Fruit fly (Drosophila melanogaster): Measurements from ENCODE around the gene CG18473.
A peak's percentile ranks its signal among the peaks of the same experiment; 100 is the strongest.

The CG18473 gene

DNA sequence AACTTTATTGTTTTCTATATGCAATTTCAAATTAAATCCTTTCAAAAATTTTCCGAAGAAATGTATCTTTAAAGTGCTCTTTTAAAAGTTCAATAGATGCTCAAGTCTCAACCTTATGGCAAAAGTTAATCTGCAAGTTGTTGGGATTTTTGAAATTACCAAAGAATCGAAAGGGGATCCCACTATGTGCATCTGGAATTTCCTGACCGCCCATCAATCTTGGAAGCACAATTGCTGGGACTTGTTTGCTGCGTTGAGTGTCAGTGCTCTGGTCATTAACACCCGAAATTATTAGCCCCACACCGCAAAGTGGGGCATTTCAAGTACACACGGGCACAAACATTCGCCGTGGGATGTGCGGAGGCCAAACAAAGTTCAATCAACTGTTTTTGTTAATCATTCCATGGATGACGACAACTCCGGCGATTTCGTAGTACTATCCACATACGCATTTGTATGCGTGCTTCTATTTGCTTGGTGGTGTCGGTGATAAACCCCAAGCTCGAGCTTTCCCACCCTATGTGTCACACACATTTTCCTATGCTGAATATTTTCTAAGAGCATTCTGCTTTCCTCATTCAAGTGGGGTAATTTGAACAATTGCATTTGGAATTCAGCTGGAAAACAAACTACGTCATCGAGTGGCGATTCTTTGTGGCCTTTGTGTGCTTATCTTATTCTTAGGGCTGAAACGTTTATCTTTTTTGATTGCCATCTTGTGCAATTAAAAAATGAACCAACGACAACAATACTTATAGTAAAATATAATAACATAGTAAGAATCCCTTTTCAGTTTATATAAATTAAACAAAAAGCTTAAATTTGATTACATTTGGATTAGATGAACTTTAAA lies 25.5 kb upstream of the CG18473 start:
- TF ChIP-seq ovo (GFP tag; optimal IDR thresholded peaks at IDR 0.05) (no peak), toe (GFP tag; optimal IDR thresholded peaks at IDR 0.05) (no peak), pad (GFP tag; optimal IDR thresholded peaks at IDR 0.05) (no peak), cic (GFP tag; optimal IDR thresholded peaks at IDR 0.05) (peak; percentile 8), bab1 (GFP tag; optimal IDR thresholded peaks at IDR 0.05) (no peak), CG33017 (tag; optimal IDR thresholded peaks at IDR 0.05) (no peak), kay (GFP tag; ENCODE audit: borderline replicate concordance) (peak; percentile 28), CG5204 (GFP tag; optimal IDR thresholded peaks at IDR 0.05) (no peak), CG11617 (GFP tag; optimal IDR thresholded peaks at IDR 0.05) (no peak), CG12768 (GFP tag; optimal IDR thresholded peaks at IDR 0.05) (peak; percentile 41), Crg-1 (GFP tag; optimal IDR thresholded peaks at IDR 0.05) (no peak), tj (GFP tag; optimal IDR thresholded peaks at IDR 0.05) (no peak), Hr96 (GFP tag; optimal IDR thresholded peaks at IDR 0.05) (no peak), CG1620 (GFP tag; optimal IDR thresholded peaks at IDR 0.05) (no peak)

DNA sequence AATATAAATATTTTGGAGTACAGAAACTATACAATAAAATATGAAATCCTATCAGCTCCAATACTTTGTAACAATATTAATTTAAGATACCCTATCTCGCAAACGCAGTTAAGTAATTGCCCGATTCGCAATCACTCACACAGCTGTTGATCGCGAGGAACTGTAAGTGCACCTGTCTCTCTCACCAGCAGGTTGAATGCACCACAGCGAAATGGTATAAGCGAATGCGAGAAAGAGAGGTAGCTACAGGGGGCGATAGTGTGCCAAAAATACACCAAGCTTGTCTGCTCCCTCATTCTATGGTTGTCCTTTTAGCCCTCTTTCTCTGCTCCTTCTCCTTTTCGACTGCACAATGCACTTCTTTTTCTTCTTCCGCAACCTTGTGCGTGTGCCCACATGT lies 24.3 kb upstream of the CG18473 start:
- TF ChIP-seq kay (GFP tag; ENCODE audit: borderline replicate concordance) (peak; percentile 89), pad (GFP tag; optimal IDR thresholded peaks at IDR 0.05) (peak; percentile 46), CG33017 (tag; optimal IDR thresholded peaks at IDR 0.05) (no peak)

dm6 chr3R:9339176-9340075 lies 23.7 kb upstream of the CG18473 start:
- no peak for TF ChIP-seq CG14711 (tag; optimal IDR thresholded peaks at IDR 0.05)
- no peak for TF ChIP-seq CG33017 (tag; optimal IDR thresholded peaks at IDR 0.05)
- TF ChIP-seq CG7045 (GFP tag; optimal IDR thresholded peaks at IDR 0.05), result peak; percentile 1
- TF ChIP-seq pad (GFP tag; optimal IDR thresholded peaks at IDR 0.05), result no peak
- TF ChIP-seq kay (GFP tag; ENCODE audit: borderline replicate concordance), result peak; percentile 21
- TF ChIP-seq CG12768 (GFP tag; optimal IDR thresholded peaks at IDR 0.05), result peak; percentile 20
- no peak for TF ChIP-seq CG7101 (tag; optimal IDR thresholded peaks at IDR 0.05)
- TF ChIP-seq toe (GFP tag; optimal IDR thresholded peaks at IDR 0.05), result peak; percentile 8
- peak; percentile 81 for TF ChIP-seq cic (GFP tag; optimal IDR thresholded peaks at IDR 0.05)
- TF ChIP-seq ovo (GFP tag; optimal IDR thresholded peaks at IDR 0.05), result no peak
- peak; percentile 1 for TF ChIP-seq Hr96 (GFP tag; optimal IDR thresholded peaks at IDR 0.05)
- no peak for TF ChIP-seq Clk (GFP tag; optimal IDR thresholded peaks at IDR 0.05)
- TF ChIP-seq CG11617 (GFP tag; optimal IDR thresholded peaks at IDR 0.05), result no peak
- TF ChIP-seq CG5204 (GFP tag; optimal IDR thresholded peaks at IDR 0.05), result no peak
- no peak for TF ChIP-seq CG1620 (GFP tag; optimal IDR thresholded peaks at IDR 0.05)
- TF ChIP-seq cnc (optimal IDR thresholded peaks at IDR 0.05), result no peak
- TF ChIP-seq Mnt (GFP tag; optimal IDR thresholded peaks at IDR 0.05), result peak; percentile 61
- TF ChIP-seq Crg-1 (GFP tag; optimal IDR thresholded peaks at IDR 0.05), result peak; percentile 23
- TF ChIP-seq tj (GFP tag; optimal IDR thresholded peaks at IDR 0.05), result peak; percentile 88
- TF ChIP-seq bab1 (GFP tag; optimal IDR thresholded peaks at IDR 0.05), result peak; percentile 16

DNA sequence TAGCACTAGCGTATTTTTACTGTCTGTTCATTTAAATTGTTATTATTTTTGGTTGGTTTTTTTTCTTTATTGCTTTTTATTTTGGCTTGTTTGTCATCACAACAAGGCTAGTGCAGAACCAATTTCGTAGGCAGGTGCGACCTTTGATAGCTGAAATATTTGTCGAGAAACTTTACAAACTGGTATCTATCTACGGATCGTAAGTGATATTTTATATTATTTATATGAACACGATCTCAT lies 23.1 kb upstream of the CG18473 start, which contains the start of gene drn:
Gene drn (plus strand): TSS at position 141 of the 240 bp plus-strand sequence.
- TF ChIP-seq pad (GFP tag; optimal IDR thresholded peaks at IDR 0.05), result no peak
- no peak for TF ChIP-seq CG7045 (GFP tag; optimal IDR thresholded peaks at IDR 0.05)
- no peak for TF ChIP-seq CG5204 (GFP tag; optimal IDR thresholded peaks at IDR 0.05)
- no peak for TF ChIP-seq Crg-1 (GFP tag; optimal IDR thresholded peaks at IDR 0.05)
- no peak for TF ChIP-seq CG14711 (tag; optimal IDR thresholded peaks at IDR 0.05)
- no peak for TF ChIP-seq cnc (optimal IDR thresholded peaks at IDR 0.05)
- no peak for TF ChIP-seq CG7101 (tag; optimal IDR thresholded peaks at IDR 0.05)

dm6 chr3R:9340425-9341188 lies 22.5 kb upstream of the CG18473 start:
- TF ChIP-seq CG1620 (GFP tag; optimal IDR thresholded peaks at IDR 0.05), result peak; percentile 37
- TF ChIP-seq ovo (GFP tag; optimal IDR thresholded peaks at IDR 0.05), result peak; percentile 14
- TF ChIP-seq CG11617 (GFP tag; optimal IDR thresholded peaks at IDR 0.05), result peak; percentile 92
- peak; percentile 70 for TF ChIP-seq tj (GFP tag; optimal IDR thresholded peaks at IDR 0.05)
- TF ChIP-seq CG33017 (tag; optimal IDR thresholded peaks at IDR 0.05), result peak; percentile 83
- peak; percentile 89 for TF ChIP-seq kay (GFP tag; ENCODE audit: borderline replicate concordance)
- peak; percentile 29 for TF ChIP-seq cic (GFP tag; optimal IDR thresholded peaks at IDR 0.05)
- TF ChIP-seq CG14711 (tag; optimal IDR thresholded peaks at IDR 0.05), result peak; percentile 79
- peak; percentile 13 for TF ChIP-seq Clk (GFP tag; optimal IDR thresholded peaks at IDR 0.05)
- TF ChIP-seq CG7101 (tag; optimal IDR thresholded peaks at IDR 0.05), result peak; percentile 85
- no peak for TF ChIP-seq cnc (optimal IDR thresholded peaks at IDR 0.05)
- peak; percentile 86 for TF ChIP-seq CG7045 (GFP tag; optimal IDR thresholded peaks at IDR 0.05)
- peak; percentile 74 for TF ChIP-seq bab1 (GFP tag; optimal IDR thresholded peaks at IDR 0.05)
- peak; percentile 34 for TF ChIP-seq Crg-1 (GFP tag; optimal IDR thresholded peaks at IDR 0.05)
- peak; percentile 52 for TF ChIP-seq Hr96 (GFP tag; optimal IDR thresholded peaks at IDR 0.05)
- TF ChIP-seq pad (GFP tag; optimal IDR thresholded peaks at IDR 0.05), result peak; percentile 59
- TF ChIP-seq toe (GFP tag; optimal IDR thresholded peaks at IDR 0.05), result no peak
- TF ChIP-seq Mnt (GFP tag; optimal IDR thresholded peaks at IDR 0.05), result peak; percentile 45
- TF ChIP-seq CG12768 (GFP tag; optimal IDR thresholded peaks at IDR 0.05), result peak; percentile 80
- peak; percentile 76 for TF ChIP-seq CG5204 (GFP tag; optimal IDR thresholded peaks at IDR 0.05)

Data from whole organism, adult.